Fruit fly (Drosophila melanogaster) whole organism, embryonic: ENCODE measurements around the gene Nlg4.

Source experiments
- ATbp ChIP-seq: fragments of 200-800 bp; sonication (Bioruptor generic); optimal IDR thresholded peaks from 2 replicates; lab custom pipeline; 2017; ENCODE audit warnings: missing biosample characterization, mild to moderate bottlenecking, missing genetic modification characterization, missing genetic modification reagents
- CG12071 ChIP-seq: fragments of 200-800 bp; sonication (Bioruptor generic); optimal IDR thresholded peaks from 3 replicates; lab custom pipeline; 2018; ENCODE audit warnings: missing biosample characterization, mild to moderate bottlenecking, missing genetic modification characterization
- CG12744 ChIP-seq: fragments of 200-800 bp; sonication (Bioruptor generic); optimal IDR thresholded peaks from 2 replicates; lab custom pipeline; 2016; ENCODE audit warnings: missing biosample characterization, missing genetic modification characterization
- CG12942 ChIP-seq: fragments of 200-800 bp; sonication (Bioruptor generic); optimal IDR thresholded peaks from 3 replicates; lab custom pipeline; 2016; ENCODE audit warnings: missing biosample characterization, missing genetic modification characterization
- CG14014 ChIP-seq: fragments of 200-800 bp; sonication (Bioruptor generic); IDR thresholded peaks from 2 replicates; pipeline ENCODE4 v1.3.6; 2022; ENCODE audit warnings: missing biosample characterization, missing genetic modification characterization
- CG15011 ChIP-seq: fragments of 200-800 bp; sonication (Bioruptor generic); optimal IDR thresholded peaks from 3 replicates; lab custom pipeline; 2018; ENCODE audit warnings: missing biosample characterization, mild to moderate bottlenecking, missing genetic modification characterization
- CG15073 ChIP-seq: fragments of 200-800 bp; sonication (Bioruptor generic); optimal IDR thresholded peaks from 2 replicates; lab custom pipeline; 2016; ENCODE audit warnings: missing biosample characterization, missing genetic modification characterization
- CG15479 ChIP-seq: fragments of 200-800 bp; sonication (Bioruptor generic); optimal IDR thresholded peaks from 3 replicates; lab custom pipeline; 2019; ENCODE audit warnings: missing biosample characterization, mild to moderate bottlenecking, missing genetic modification characterization, moderate library complexity
- CG15601 ChIP-seq: fragments of 200-800 bp; sonication (Bioruptor generic); optimal IDR thresholded peaks from 3 replicates; lab custom pipeline; 2019; ENCODE audit warnings: missing biosample characterization, mild to moderate bottlenecking, missing genetic modification characterization, moderate library complexity
- CG16813 ChIP-seq: fragments of 200-800 bp; sonication (Bioruptor generic); IDR thresholded peaks from 3 replicates; pipeline ENCODE4 v1.3.6; 2022; ENCODE audit warnings: missing biosample characterization, missing genetic modification characterization; ENCODE audit not compliant: partially characterized antibody
- CG17385 ChIP-seq: fragments of 200-800 bp; sonication (Bioruptor generic); optimal IDR thresholded peaks from 3 replicates; lab custom pipeline; 2018; ENCODE audit warnings: missing biosample characterization, mild to moderate bottlenecking, missing genetic modification characterization
- CG1832 ChIP-seq: fragments of 200-800 bp; sonication (Bioruptor generic); optimal IDR thresholded peaks from 2 replicates; lab custom pipeline; 2017; ENCODE audit warnings: missing biosample characterization, mild to moderate bottlenecking, missing genetic modification characterization, inconsistent platforms
- CG18764 ChIP-seq: fragments of 200-800 bp; sonication (Bioruptor generic); optimal IDR thresholded peaks from 3 replicates; lab custom pipeline; 2016; ENCODE audit warnings: missing biosample characterization, missing genetic modification characterization
- CG2199 ChIP-seq: fragments of 200-800 bp; sonication (Bioruptor generic); IDR thresholded peaks from 3 replicates; pipeline ENCODE4 v1.3.6; 2022; ENCODE audit warnings: missing biosample characterization, missing genetic modification characterization
- CG2875 ChIP-seq: fragments of 200-800 bp; sonication (Bioruptor generic); optimal IDR thresholded peaks from 2 replicates; lab custom pipeline; 2017; ENCODE audit warnings: missing biosample characterization, mild to moderate bottlenecking, missing genetic modification characterization, missing genetic modification reagents
- CG31365 ChIP-seq: fragments of 200-800 bp; sonication (Bioruptor generic); optimal IDR thresholded peaks from 2 replicates; lab custom pipeline; 2018; ENCODE audit warnings: missing biosample characterization, mild to moderate bottlenecking, missing genetic modification characterization
- CG7372 ChIP-seq: fragments of 200-800 bp; sonication (Bioruptor generic); IDR thresholded peaks from 2 replicates; pipeline ENCODE4 v1.3.6; 2022; ENCODE audit warnings: missing biosample characterization, missing genetic modification characterization
- CG8089 ChIP-seq: fragments of 200-800 bp; sonication (Bioruptor generic); optimal IDR thresholded peaks from 3 replicates; lab custom pipeline; 2016; ENCODE audit warnings: missing biosample characterization, missing genetic modification characterization
- CG8281 ChIP-seq: fragments of 200-800 bp; sonication (Bioruptor generic); optimal IDR thresholded peaks from 2 replicates; lab custom pipeline; 2018; ENCODE audit warnings: missing biosample characterization, mild to moderate bottlenecking, missing genetic modification characterization, moderate library complexity
- CG9215 ChIP-seq: fragments of 200-800 bp; sonication (Bioruptor generic); IDR thresholded peaks from 2 replicates; pipeline ENCODE4 v1.3.6; 2022; ENCODE audit warnings: missing biosample characterization, missing genetic modification characterization
- Camta ChIP-seq: fragments of 200-800 bp; sonication (Bioruptor generic); optimal IDR thresholded peaks from 2 replicates; lab custom pipeline; 2016; ENCODE audit warnings: missing biosample characterization, missing genetic modification characterization
- Ets97D ChIP-seq: fragments of 200-800 bp; sonication (Bioruptor generic); optimal IDR thresholded peaks from 3 replicates; lab custom pipeline; 2016; ENCODE audit warnings: missing biosample characterization, missing genetic modification characterization
- Gug ChIP-seq: fragments of 200-800 bp; sonication (Bioruptor generic); IDR thresholded peaks from 4 replicates; pipeline ENCODE4 v1.3.6; 2022; ENCODE audit warnings: missing biosample characterization, missing genetic modification characterization
- Hr3 ChIP-seq: fragments of 200-800 bp; sonication (Bioruptor generic); optimal IDR thresholded peaks from 3 replicates; lab custom pipeline; 2016; ENCODE audit warnings: missing biosample characterization, missing genetic modification characterization
- Kr ChIP-seq: fragments of 200-800 bp; sonication (Bioruptor generic); optimal IDR thresholded peaks from 2 replicates; lab custom pipeline; 2017; ENCODE audit warnings: missing biosample characterization, mild to moderate bottlenecking, missing genetic modification characterization
- Mrtf ChIP-seq: fragments of 200-800 bp; sonication (Bioruptor generic); IDR thresholded peaks from 3 replicates; pipeline ENCODE4 v1.3.6; 2022; ENCODE audit warnings: missing biosample characterization, missing genetic modification characterization
- Oli ChIP-seq: fragments of 200-800 bp; sonication (Bioruptor generic); optimal IDR thresholded peaks from 2 replicates; lab custom pipeline; 2018; ENCODE audit warnings: missing biosample characterization, mild to moderate bottlenecking, missing genetic modification characterization, moderate library complexity
- Poxn ChIP-seq: fragments of 200-800 bp; sonication (Bioruptor generic); IDR thresholded peaks from 2 replicates; pipeline ENCODE4 v1.3.6; 2022; ENCODE audit warnings: missing biosample characterization, missing genetic modification characterization
- Ptx1 ChIP-seq: fragments of 200-800 bp; sonication (Bioruptor generic); IDR thresholded peaks from 2 replicates; pipeline ENCODE4 v1.3.6; 2022; ENCODE audit warnings: missing biosample characterization, missing genetic modification characterization
- Ravus ChIP-seq: fragments of 200-800 bp; sonication (Bioruptor generic); IDR thresholded peaks from 2 replicates; pipeline ENCODE4 v1.3.6; 2022; ENCODE audit warnings: missing biosample characterization, missing genetic modification characterization
- Tbp ChIP-seq: fragments of >200 bp; optimal IDR thresholded peaks from 2 replicates; lab custom pipeline; 2018; ENCODE audit warnings: missing biosample characterization, missing genetic modification characterization
- Trl ChIP-seq, 3 experiments: fragments of >200 bp in 2 of 3; fragments of 200-800 bp in 1 of 3; sonication (Bioruptor generic) in 1 of 3; optimal IDR thresholded peaks; 2 replicates in 1 of 3; 3 replicates in 2 of 3; lab custom pipeline; 2016 to 2017; ENCODE audit warnings: missing biosample characterization in 1 of 3, missing genetic modification characterization in 1 of 3
- al ChIP-seq: fragments of 200-800 bp; sonication (Bioruptor generic); IDR thresholded peaks from 2 replicates; pipeline ENCODE4 v1.3.6; 2022; ENCODE audit warnings: missing biosample characterization, missing genetic modification characterization
- ash1 ChIP-seq: fragments of 200-800 bp; sonication (Bioruptor generic); optimal IDR thresholded peaks from 2 replicates; lab custom pipeline; 2018; ENCODE audit warnings: missing biosample characterization, mild to moderate bottlenecking, missing genetic modification characterization
- cwo ChIP-seq: fragments of 200-800 bp; sonication (Bioruptor generic); optimal IDR thresholded peaks from 3 replicates; lab custom pipeline; 2017; ENCODE audit warnings: missing biosample characterization, missing genetic modification characterization, mild to moderate bottlenecking, moderate library complexity, missing genetic modification reagents
- dan ChIP-seq: fragments of 200-800 bp; sonication (Bioruptor generic); IDR thresholded peaks from 2 replicates; pipeline ENCODE4 v1.3.6; 2022; ENCODE audit warnings: missing biosample characterization, missing genetic modification characterization
- dm ChIP-seq: fragments of 200-800 bp; sonication (Bioruptor generic); optimal IDR thresholded peaks from 3 replicates; lab custom pipeline; 2016; ENCODE audit warnings: missing biosample characterization, missing genetic modification characterization
- fd96Cb ChIP-seq: fragments of 200-800 bp; sonication (Bioruptor generic); optimal IDR thresholded peaks from 2 replicates; lab custom pipeline; 2018; ENCODE audit warnings: missing biosample characterization, mild to moderate bottlenecking, missing genetic modification characterization, moderate library complexity
- gcm ChIP-seq: fragments of 200-800 bp; sonication (Bioruptor generic); optimal IDR thresholded peaks from 2 replicates; lab custom pipeline; 2019; ENCODE audit warnings: missing biosample characterization, mild to moderate bottlenecking, missing genetic modification characterization, moderate library complexity
- jing ChIP-seq: fragments of 200-800 bp; sonication (Bioruptor generic); optimal IDR thresholded peaks from 2 replicates; lab custom pipeline; 2018; ENCODE audit warnings: missing biosample characterization, mild to moderate bottlenecking, missing genetic modification characterization
- p53 ChIP-seq: fragments of 200-800 bp; sonication (Bioruptor generic); optimal IDR thresholded peaks from 2 replicates; lab custom pipeline; 2016; ENCODE audit warnings: missing biosample characterization, missing genetic modification characterization
- pita ChIP-seq: fragments of 200-800 bp; sonication (Bioruptor generic); optimal IDR thresholded peaks from 2 replicates; lab custom pipeline; 2017; ENCODE audit warnings: missing biosample characterization, mild to moderate bottlenecking, missing genetic modification characterization
- sens-2 ChIP-seq: fragments of 200-800 bp; sonication (Bioruptor generic); IDR thresholded peaks from 2 replicates; pipeline ENCODE4 v1.3.6; 2022; ENCODE audit warnings: missing biosample characterization, missing genetic modification characterization
- sob ChIP-seq: fragments of 200-800 bp; sonication (Bioruptor generic); IDR thresholded peaks from 2 replicates; pipeline ENCODE4 v1.3.6; 2022; ENCODE audit warnings: missing biosample characterization, missing genetic modification characterization
- sqz ChIP-seq: fragments of 200-800 bp; sonication (Bioruptor generic); optimal IDR thresholded peaks from 3 replicates; lab custom pipeline; 2018; ENCODE audit warnings: missing biosample characterization, mild to moderate bottlenecking, missing genetic modification characterization
- stc ChIP-seq: fragments of 200-800 bp; sonication (Bioruptor generic); IDR thresholded peaks from 2 replicates; pipeline ENCODE4 v1.3.6; 2022; ENCODE audit warnings: missing biosample characterization, missing genetic modification characterization
- sug ChIP-seq: fragments of 200-800 bp; optimal IDR thresholded peaks from 2 replicates; lab custom pipeline; 2019; ENCODE audit warnings: missing biosample characterization, mild to moderate bottlenecking, missing genetic modification characterization, moderate library complexity
- twi ChIP-seq: fragments of 200-800 bp; optimal IDR thresholded peaks from 2 replicates; lab custom pipeline; 2019; ENCODE audit warnings: missing biosample characterization, mild to moderate bottlenecking, missing genetic modification characterization, moderate library complexity
- vvl ChIP-seq: fragments of 200-800 bp; sonication (Bioruptor generic); IDR thresholded peaks from 2 replicates; pipeline ENCODE4 v1.3.6; 2022; ENCODE audit warnings: missing biosample characterization, missing genetic modification characterization

The Nlg4 gene

dm6 chr3R:20292030-20292879 is 87.6 kb downstream of the Nlg4 start (continued):
- TF ChIP-seq cwo (GFP tag; lab: Kevin White, UChicago), result no peak
- TF ChIP-seq ATbp, result peak; percentile 31
- no peak for TF ChIP-seq CG14014 (GFP tag; lab: Robert Waterston, UW)
- no peak for TF ChIP-seq CG12744 (GFP tag; lab: Kevin White, UChicago)
- TF ChIP-seq p53 (GFP tag; lab: Kevin White, UChicago), result no peak
- no peak for TF ChIP-seq Tbp
- peak in 1 of 2 experiments; percentile 25 for TF ChIP-seq Trl (optimal IDR thresholded peaks at IDR 0.05; lab: Kevin White, UChicago)
- no peak for TF ChIP-seq Trl (GFP tag; optimal IDR thresholded peaks at IDR 0.05; lab: Kevin White, UChicago)
- TF ChIP-seq sob (GFP tag; lab: Robert Waterston, UW), result no peak
- no peak for TF ChIP-seq CG17385 (GFP tag; lab: Kevin White, UChicago)
- TF ChIP-seq Gug, result peak; percentile 26; the same call in 1 of the 4 replicates
- TF ChIP-seq Ets97D (GFP tag; lab: Kevin White, UChicago), result no peak
- no peak; the same call in 1 of the 2 replicates for TF ChIP-seq Ptx1 (GFP tag; lab: Robert Waterston, UW)
- TF ChIP-seq vvl (GFP tag; lab: Robert Waterston, UW), result no peak
- TF ChIP-seq CG1832 (GFP tag; lab: Kevin White, UChicago), result peak; percentile 59
- peak; percentile 58 for TF ChIP-seq fd96Cb (tag; lab: Kevin White, UChicago)
- TF ChIP-seq al (GFP tag; lab: Robert Waterston, UW), result no peak
- TF ChIP-seq CG15073 (GFP tag; lab: Kevin White, UChicago), result no peak
- TF ChIP-seq pita (GFP tag; lab: Kevin White, UChicago), result no peak
- TF ChIP-seq Hr3 (GFP tag; lab: Kevin White, UChicago), result peak; percentile 67
- peak; percentile 14 for TF ChIP-seq jing
- no peak for TF ChIP-seq Ravus (GFP tag; lab: Robert Waterston, UW)
- TF ChIP-seq sug (tag; lab: Kevin White, UChicago), result no peak
- TF ChIP-seq CG15601 (tag; lab: Kevin White, UChicago), result no peak
- no peak for TF ChIP-seq CG8281 (tag; lab: Kevin White, UChicago)
- TF ChIP-seq sens-2 (GFP tag; lab: Robert Waterston, UW), result 0 out of 2 replicates have a peak, but pooled peaks have one; percentile 32
- TF ChIP-seq stc, result no peak
- no peak for TF ChIP-seq CG15011 (GFP tag; lab: Kevin White, UChicago)
- TF ChIP-seq dan (GFP tag; lab: Robert Waterston, UW), result 0 out of 2 replicates have a peak, but pooled peaks have one; percentile 19
- TF ChIP-seq CG7372 (GFP tag; lab: Robert Waterston, UW), result no peak
- TF ChIP-seq CG8089 (GFP tag; lab: Kevin White, UChicago), result no peak
- no peak for TF ChIP-seq Poxn (GFP tag; lab: Robert Waterston, UW)
- TF ChIP-seq CG16813 (GFP tag; lab: Robert Waterston, UW), result no peak
- peak; percentile 3 for TF ChIP-seq CG12942 (GFP tag; lab: Kevin White, UChicago)
- no peak for TF ChIP-seq Mrtf (GFP tag; lab: Robert Waterston, UW)
- TF ChIP-seq CG12071 (GFP tag; lab: Kevin White, UChicago), result no peak
- TF ChIP-seq CG31365 (tag; lab: Kevin White, UChicago), result no peak
- peak; percentile 32 for TF ChIP-seq Camta (GFP tag; lab: Kevin White, UChicago)
- TF ChIP-seq dm (GFP tag; lab: Kevin White, UChicago), result peak; percentile 18
- TF ChIP-seq CG2199 (GFP tag; lab: Robert Waterston, UW), result no peak
- peak; percentile 41 for TF ChIP-seq CG18764 (GFP tag; lab: Kevin White, UChicago)
- TF ChIP-seq sqz, result no peak
- no peak for TF ChIP-seq gcm (GFP tag; lab: Kevin White, UChicago)
- TF ChIP-seq CG2875, result no peak
- peak; percentile 75 for TF ChIP-seq Oli
- peak; percentile 98 for TF ChIP-seq CG15479 (GFP tag; lab: Kevin White, UChicago)
- no peak for TF ChIP-seq ash1 (GFP tag; lab: Kevin White, UChicago)
- peak; percentile 45 for TF ChIP-seq Kr
- TF ChIP-seq CG9215, result no peak
- TF ChIP-seq twi, result peak; percentile 65
